Worm (Caenorhabditis elegans) whole organism, L1 larva: ENCODE data around the gene klp-19.

Source experiments
- F16B12.6 ChIP-seq: fragments of 150-350 bp; optimal IDR thresholded peaks from 2 replicates; lab custom pipeline; 2014; ENCODE audit warnings: missing biosample characterization, missing genetic modification characterization
- blmp-1 ChIP-seq: fragments of 150-350 bp; optimal IDR thresholded peaks from 2 replicates; lab custom pipeline; 2014; ENCODE audit warnings: missing biosample characterization, missing genetic modification characterization
- ceh-82 ChIP-seq, 3 experiments: fragments of 150-350 bp in 1 of 3; sonication (generic microtip) in 2 of 3; optimal IDR thresholded peaks; 2 replicates each; lab custom pipeline; 2014 to 2017; ENCODE audit warnings: missing biosample characterization in 3 of 3, missing genetic modification characterization in 3 of 3
- ceh-88 ChIP-seq: fragments of 200-800 bp; sonication (Bioruptor generic); IDR thresholded peaks from 2 replicates; pipeline ENCODE4 v1.3.6; 2022; ENCODE audit warnings: missing genetic modification characterization, missing compliant biosample characterization
- dpl-1 ChIP-seq, 3 experiments: fragments of 150-350 bp in 2 of 3; sonication (generic microtip) in 1 of 3; optimal IDR thresholded peaks; 2 replicates each; lab custom pipeline; 2014 to 2017; ENCODE audit warnings: missing biosample characterization in 3 of 3, missing genetic modification characterization in 3 of 3, missing genetic modification reagents in 3 of 3
- dsc-1 ChIP-seq: sonication (generic microtip); optimal IDR thresholded peaks from 2 replicates; lab custom pipeline; 2016; ENCODE audit warnings: mild to moderate bottlenecking, missing genetic modification characterization, missing compliant biosample characterization
- efl-1 ChIP-seq, 4 experiments: fragments of 150-350 bp; optimal IDR thresholded peaks in 3 of 4; peaks in 1 of 4; 1 replicate in 1 of 4; 2 replicates in 3 of 4; lab custom pipeline; 2014; ENCODE audit warnings: missing biosample characterization in 2 of 4, missing genetic modification characterization in 2 of 4, missing genetic modification reagents in 2 of 4
- efl-3 ChIP-seq: fragments of 200-800 bp; sonication (Bioruptor generic); optimal IDR thresholded peaks from 2 replicates; lab custom pipeline; 2018; ENCODE audit warnings: mild to moderate bottlenecking, missing genetic modification characterization, missing compliant biosample characterization
- egl-13 ChIP-seq: sonication (generic microtip); optimal IDR thresholded peaks from 2 replicates; lab custom pipeline; 2016; ENCODE audit warnings: missing genotype, missing genetic modification reagents, missing genetic modification characterization, missing compliant biosample characterization
- elt-3 ChIP-seq, 6 experiments: fragments of 150-350 bp in 1 of 6; sonication (generic microtip); optimal IDR thresholded peaks; 2 replicates each; lab custom pipeline; 2017 to 2018; ENCODE audit warnings: missing biosample characterization in 6 of 6, missing genetic modification characterization in 6 of 6, inconsistent platforms in 1 of 6
- fkh-8 ChIP-seq: sonication (generic microtip); optimal IDR thresholded peaks from 2 replicates; lab custom pipeline; 2016; ENCODE audit warnings: mild to moderate bottlenecking, missing genetic modification characterization, missing compliant biosample characterization
- fos-1 ChIP-seq: fragments of 150-350 bp; optimal IDR thresholded peaks from 2 replicates; lab custom pipeline; 2014; ENCODE audit warnings: missing biosample characterization, missing genetic modification characterization
- grh-1 ChIP-seq: fragments of 200-800 bp; sonication (Bioruptor generic); IDR thresholded peaks from 2 replicates; pipeline ENCODE4 v1.3.6; 2022; ENCODE audit warnings: missing genetic modification reagents, missing genetic modification characterization, missing compliant biosample characterization
- irx-1 ChIP-seq: sonication (generic microtip); optimal IDR thresholded peaks from 2 replicates; lab custom pipeline; 2016; ENCODE audit warnings: missing genetic modification characterization, missing compliant biosample characterization
- isw-1 ChIP-seq: fragments of 200-800 bp; sonication (Bioruptor generic); IDR thresholded peaks from 2 replicates; pipeline ENCODE4 v1.3.6; 2022; ENCODE audit warnings: missing genetic modification characterization, missing compliant biosample characterization
- lin-14 ChIP-seq: fragments of 200-800 bp; sonication (Bioruptor generic); optimal IDR thresholded peaks from 2 replicates; lab custom pipeline; 2018; ENCODE audit warnings: mild to moderate bottlenecking, missing genetic modification characterization, moderate library complexity, missing compliant biosample characterization
- lin-15B ChIP-seq: fragments of 150-350 bp; sonication (generic microtip); optimal IDR thresholded peaks from 3 replicates; lab custom pipeline; 2014; ENCODE audit warnings: missing biosample characterization, missing genetic modification characterization
- lin-35 ChIP-seq, 2 experiments: fragments of 150-350 bp; optimal IDR thresholded peaks; 2 replicates each; lab custom pipeline; 2014; ENCODE audit warnings: missing biosample characterization in 2 of 2, missing genetic modification characterization in 2 of 2, missing genetic modification reagents in 2 of 2
- lsy-2 ChIP-seq, 2 experiments: fragments of 150-350 bp; optimal IDR thresholded peaks; 2 replicates each; lab custom pipeline; 2014; ENCODE audit warnings: missing biosample characterization in 2 of 2, missing genetic modification characterization in 2 of 2
- mab-9 ChIP-seq: fragments of 200-800 bp; sonication (Bioruptor generic); IDR thresholded peaks from 2 replicates; pipeline ENCODE4 v1.3.6; 2022; ENCODE audit warnings: missing genetic modification reagents, missing genetic modification characterization, missing compliant biosample characterization
- mdl-1 ChIP-seq, 2 experiments: fragments of 150-350 bp; optimal IDR thresholded peaks; 2 replicates each; lab custom pipeline; 2014 to 2017; ENCODE audit warnings: missing biosample characterization in 2 of 2, missing genetic modification characterization in 2 of 2, inconsistent platforms in 1 of 2
- mep-1 ChIP-seq: fragments of 150-350 bp; optimal IDR thresholded peaks from 2 replicates; lab custom pipeline; 2014; ENCODE audit warnings: missing biosample characterization, missing genetic modification characterization
- nhr-19 ChIP-seq: fragments of 200-800 bp; sonication (Bioruptor generic); conservative IDR thresholded peaks from 2 replicates; pipeline ENCODE4 v1.3.6; 2022; ENCODE audit warnings: missing genetic modification characterization, missing compliant biosample characterization
- nhr-20 ChIP-seq: sonication (generic microtip); optimal IDR thresholded peaks from 2 replicates; lab custom pipeline; 2016; ENCODE audit warnings: mild to moderate bottlenecking, missing genetic modification characterization, missing compliant biosample characterization
- nhr-237 ChIP-seq: fragments of 150-350 bp; optimal IDR thresholded peaks from 2 replicates; lab custom pipeline; 2014; ENCODE audit warnings: missing biosample characterization, missing genetic modification characterization
- nhr-47 ChIP-seq: sonication (generic microtip); optimal IDR thresholded peaks from 2 replicates; lab custom pipeline; 2016; ENCODE audit warnings: mild to moderate bottlenecking, missing genetic modification characterization, moderate library complexity, missing compliant biosample characterization
- nhr-71 ChIP-seq: sonication (generic microtip); optimal IDR thresholded peaks from 2 replicates; lab custom pipeline; 2016; ENCODE audit warnings: mild to moderate bottlenecking, missing genetic modification characterization, moderate library complexity, missing compliant biosample characterization
- nhr-85 ChIP-seq: sonication (generic microtip); peaks from one replicate; lab custom pipeline; 2016; ENCODE audit warnings: missing genetic modification characterization, inconsistent platforms, missing compliant biosample characterization
- nhr-90 ChIP-seq: sonication (generic microtip); optimal IDR thresholded peaks from 2 replicates; lab custom pipeline; 2016; ENCODE audit warnings: mild to moderate bottlenecking, missing genetic modification characterization, missing compliant biosample characterization; ENCODE audit not compliant: poor library complexity
- rnt-1 ChIP-seq: sonication (generic microtip); optimal IDR thresholded peaks from 2 replicates; lab custom pipeline; 2016; ENCODE audit warnings: mild to moderate bottlenecking, missing genetic modification characterization, moderate library complexity, missing compliant biosample characterization
- skn-1 ChIP-seq: fragments of 150-350 bp; optimal IDR thresholded peaks from 2 replicates; lab custom pipeline; 2014; ENCODE audit warnings: missing biosample characterization, missing genetic modification characterization
- snpc-4 ChIP-seq: fragments of 150-350 bp; optimal IDR thresholded peaks from 2 replicates; lab custom pipeline; 2014; ENCODE audit warnings: missing biosample characterization, missing genetic modification characterization
- snu-23 ChIP-seq: sonication (generic microtip); optimal IDR thresholded peaks from 2 replicates; lab custom pipeline; 2016; ENCODE audit warnings: missing genetic modification characterization, missing compliant biosample characterization
- sox-4 ChIP-seq: sonication (generic microtip); optimal IDR thresholded peaks from 2 replicates; lab custom pipeline; 2016; ENCODE audit warnings: missing genetic modification characterization, missing compliant biosample characterization
- swsn-7 ChIP-seq: sonication (generic microtip); optimal IDR thresholded peaks from 2 replicates; lab custom pipeline; 2016; ENCODE audit warnings: missing genetic modification characterization, missing compliant biosample characterization
- tbx-2 ChIP-seq: sonication (generic microtip); optimal IDR thresholded peaks from 2 replicates; lab custom pipeline; 2016; ENCODE audit warnings: missing genetic modification characterization, missing compliant biosample characterization
- unc-130 ChIP-seq: fragments of 150-350 bp; optimal IDR thresholded peaks from 2 replicates; lab custom pipeline; 2017; ENCODE audit warnings: missing biosample characterization, missing genetic modification characterization, inconsistent platforms
- unc-86 ChIP-seq: sonication (generic microtip); optimal IDR thresholded peaks from 2 replicates; lab custom pipeline; 2016; ENCODE audit warnings: missing genetic modification characterization, missing compliant biosample characterization
- unc-98 ChIP-seq: fragments of 200-800 bp; sonication (Bioruptor generic); IDR thresholded peaks from 2 replicates; pipeline ENCODE4 v1.3.6; 2022; ENCODE audit warnings: missing genetic modification characterization, missing compliant biosample characterization
- xbp-1 ChIP-seq: sonication (generic microtip); optimal IDR thresholded peaks from 2 replicates; lab custom pipeline; 2016; ENCODE audit warnings: missing genetic modification characterization, missing compliant biosample characterization
- zip-4 ChIP-seq: fragments of 200-800 bp; sonication (Bioruptor generic); optimal IDR thresholded peaks from 2 replicates; lab custom pipeline; 2018; ENCODE audit warnings: mild to moderate bottlenecking, missing genetic modification characterization, moderate library complexity, missing compliant biosample characterization
- ztf-11 ChIP-seq, 2 experiments: sonication (generic microtip); optimal IDR thresholded peaks; 2 replicates each; lab custom pipeline; 2016 to 2017; ENCODE audit warnings: missing genetic modification characterization in 2 of 2, missing biosample characterization in 1 of 2, missing compliant biosample characterization in 1 of 2
- ztf-4 ChIP-seq: fragments of 150-350 bp; optimal IDR thresholded peaks from 2 replicates; lab custom pipeline; 2014; ENCODE audit warnings: missing biosample characterization, missing genetic modification characterization

The klp-19 gene

ce11 chrIII:13296289-13296874 lies 10.7 kb downstream of the klp-19 start, which contains the start of gene npp-18:
Gene npp-18 (plus strand): TSS chrIII:13296853.
- TF ChIP-seq fos-1 (tag; lab: Kevin White, UChicago) (peak; percentile 23), irx-1 (peak; percentile 72), mep-1 (peak; percentile 72), zip-4 (peak; percentile 32), nhr-20 (peak; percentile 68), lin-14 (GFP tag; lab: Kevin White, UChicago) (peak; percentile 64), isw-1 (GFP tag; lab: Robert Waterston, UW) (peak; percentile 76), ceh-82 (tag; optimal IDR thresholded peaks at IDR 0.05; lab: Kevin White, UChicago) (peak; percentile 52 to 78 (median 67)), grh-1 (peak; percentile 73), unc-130 (tag; lab: Kevin White, UChicago) (peak; percentile 70), F16B12.6 (peak; percentile 22), swsn-7 (tag; lab: Kevin White, UChicago) (peak; percentile 72), unc-98 (GFP tag; lab: Robert Waterston, UW) (peak; percentile 41; the same call in 1 of the 2 replicates), unc-86 (tag; lab: Kevin White, UChicago) (peak; percentile 63), mab-9 (GFP tag; lab: Robert Waterston, UW) (0 out of 2 replicates have a peak, but pooled peaks have one; percentile 55), nhr-19 (GFP tag; lab: Robert Waterston, UW) (peak; percentile 84), snpc-4 (peak; percentile 38), mdl-1 (tag; optimal IDR thresholded peaks at IDR 0.05; lab: Kevin White, UChicago) (peak in 1 of 2 experiments; percentile 28), nhr-237 (peak; percentile 28), dsc-1 (tag; lab: Kevin White, UChicago) (peak; percentile 70), nhr-85 (tag; lab: Kevin White, UChicago) (peak; percentile 91), efl-3 (GFP tag; lab: Kevin White, UChicago) (peak; percentile 5), snu-23 (peak; percentile 82), rnt-1 (tag; lab: Kevin White, UChicago) (peak; percentile 77), lin-15B (tag; lab: Kevin White, UChicago) (peak; percentile 80), blmp-1 (tag; lab: Kevin White, UChicago) (peak; percentile 33), sox-4 (tag; lab: Kevin White, UChicago) (peak; percentile 53), lin-35 (GFP tag; optimal IDR thresholded peaks at IDR 0.05; lab: Kevin White, UChicago) (peak; percentile 86 to 89), elt-3 (tag; optimal IDR thresholded peaks at IDR 0.05; lab: Kevin White, UChicago) (peak in 1 of 6 experiments; percentile 29), ceh-88 (GFP tag; lab: Robert Waterston, UW) (peak; percentile 81), efl-1 (optimal IDR thresholded peaks at IDR 0.05; lab: Kevin White, UChicago) (peak; percentile 74 to 87), efl-1 (GFP tag; optimal IDR thresholded peaks at IDR 0.05 in 1 of 2; lab: Kevin White, UChicago) (peak; percentile 87 to 98), nhr-71 (tag; lab: Kevin White, UChicago) (peak; percentile 81), nhr-47 (tag; lab: Kevin White, UChicago) (peak; percentile 84), skn-1 (peak; percentile 52), xbp-1 (tag; lab: Kevin White, UChicago) (peak; percentile 73), egl-13 (tag; lab: Kevin White, UChicago) (peak; percentile 51), fkh-8 (tag; lab: Kevin White, UChicago) (peak; percentile 53), ztf-4 (peak; percentile 26), tbx-2 (peak; percentile 69), nhr-90 (tag; lab: Kevin White, UChicago) (peak; percentile 65), ztf-11 (tag; optimal IDR thresholded peaks at IDR 0.05; lab: Kevin White, UChicago) (peak in 1 of 2 experiments; percentile 34), dpl-1 (GFP tag; optimal IDR thresholded peaks at IDR 0.05; lab: Kevin White, UChicago) (peak; percentile 77 to 89 (median 85)), lsy-2 (tag; optimal IDR thresholded peaks at IDR 0.05; lab: Kevin White, UChicago) (peak; percentile 81 to 82)
